Fruit fly (Drosophila melanogaster) whole organism, wandering third instar larva: Measurements from ENCODE around the gene CG1309.

Experiments
- Abd-B ChIP-seq: fragments of >200 bp; optimal IDR thresholded peaks from 2 replicates; lab custom pipeline; 2017; ENCODE audit warnings: missing biosample characterization, missing genetic modification characterization
- CG32264 ChIP-seq: fragments of 200-800 bp; sonication (Bioruptor generic); optimal IDR thresholded peaks from 2 replicates; lab custom pipeline; 2016; ENCODE audit warnings: missing biosample characterization, missing genetic modification characterization
- CG9705 ChIP-seq: fragments of 200-800 bp; sonication (Bioruptor generic); optimal IDR thresholded peaks from 2 replicates; lab custom pipeline; 2018; ENCODE audit warnings: missing biosample characterization, mild to moderate bottlenecking, missing genetic modification characterization
- CrebA ChIP-seq: fragments of 200-800 bp; sonication (Bioruptor generic); optimal IDR thresholded peaks from 2 replicates; lab custom pipeline; 2016; ENCODE audit warnings: missing biosample characterization, mild to moderate bottlenecking, missing genetic modification characterization, borderline replicate concordance
- Dfd ChIP-seq: fragments of >200 bp; optimal IDR thresholded peaks from 2 replicates; lab custom pipeline; 2017; ENCODE audit warnings: missing biosample characterization, missing genetic modification characterization
- Dif ChIP-seq: fragments of 200-275, 200-300 bp; sonication (Bioruptor generic); optimal IDR thresholded peaks from 2 replicates; lab custom pipeline; 2018; ENCODE audit warnings: missing biosample characterization, missing genetic modification characterization; ENCODE audit not compliant: partially characterized antibody
- GATAd ChIP-seq: sonication (Bioruptor generic); optimal IDR thresholded peaks from 2 replicates; lab custom pipeline; 2016; ENCODE audit warnings: missing biosample characterization, missing genetic modification characterization
- HLH106 ChIP-seq: fragments of 200-800 bp; optimal IDR thresholded peaks from 3 replicates; lab custom pipeline; 2019; ENCODE audit warnings: missing biosample characterization, mild to moderate bottlenecking, missing genetic modification characterization, moderate library complexity
- Hnf4 ChIP-seq: fragments of 200-800 bp; sonication (Bioruptor generic); optimal IDR thresholded peaks from 2 replicates; lab custom pipeline; 2016; ENCODE audit warnings: missing biosample characterization, mild to moderate bottlenecking, missing genetic modification characterization
- Hr78 ChIP-seq: fragments of >200 bp; optimal IDR thresholded peaks from 2 replicates; lab custom pipeline; 2017; ENCODE audit warnings: missing biosample characterization, missing genetic modification characterization
- Hr83 ChIP-seq: fragments of 200-300 bp; sonication (Bioruptor generic); optimal IDR thresholded peaks from 2 replicates; lab custom pipeline; 2016; ENCODE audit warnings: missing biosample characterization, mild to moderate bottlenecking, missing genetic modification characterization, moderate library complexity; ENCODE audit not compliant: poor library complexity, severe bottlenecking
- Jra ChIP-seq: sonication (Bioruptor generic); optimal IDR thresholded peaks from 2 replicates; lab custom pipeline; 2016; ENCODE audit warnings: missing biosample characterization, missing genetic modification characterization
- Mio ChIP-seq: sonication (Bioruptor generic); optimal IDR thresholded peaks from 2 replicates; lab custom pipeline; 2016; ENCODE audit warnings: missing biosample characterization, missing genetic modification characterization
- Myc ChIP-seq: fragments of >200 bp; optimal IDR thresholded peaks from 2 replicates; lab custom pipeline; 2017
- N ChIP-seq: fragments of >200 bp; optimal IDR thresholded peaks from 2 replicates; lab custom pipeline; 2018; ENCODE audit warnings: missing biosample characterization, missing external identifiers, missing genetic modification characterization
- OdsH ChIP-seq: fragments of 200-800 bp; sonication (Bioruptor generic); optimal IDR thresholded peaks from 2 replicates; lab custom pipeline; 2016; ENCODE audit warnings: missing biosample characterization, mild to moderate bottlenecking, missing genetic modification characterization
- Rel ChIP-seq, 2 experiments: fragments of 200-800 bp; sonication (Bioruptor generic) in 1 of 2; optimal IDR thresholded peaks; 2 replicates in 1 of 2; 3 replicates in 1 of 2; lab custom pipeline; 2016 to 2019; ENCODE audit warnings: mild to moderate bottlenecking in 2 of 2, missing biosample characterization in 2 of 2, missing genetic modification characterization in 2 of 2, moderate library complexity in 1 of 2
- Sp1 ChIP-seq: fragments of 200-800 bp; sonication (Bioruptor generic); optimal IDR thresholded peaks from 3 replicates; lab custom pipeline; 2019; ENCODE audit warnings: missing biosample characterization, mild to moderate bottlenecking, missing genetic modification characterization, moderate library complexity
- Vsx2 ChIP-seq: fragments of 200-300, 225-300 bp; sonication (Bioruptor generic); optimal IDR thresholded peaks from 2 replicates; lab custom pipeline; 2018; ENCODE audit warnings: missing biosample characterization, missing genetic modification characterization; ENCODE audit not compliant: partially characterized antibody
- br ChIP-seq: fragments of 200-800 bp; sonication (Bioruptor generic); optimal IDR thresholded peaks from 2 replicates; lab custom pipeline; 2016; ENCODE audit warnings: missing biosample characterization, missing genetic modification characterization
- brk ChIP-seq: fragments of 200-800 bp; sonication (Bioruptor generic); optimal IDR thresholded peaks from 2 replicates; lab custom pipeline; 2016; ENCODE audit warnings: missing biosample characterization, mild to moderate bottlenecking, missing genetic modification characterization
- dl ChIP-seq, 2 experiments: fragments of 175-275, 200-275 bp in 1 of 2; fragments of 200-275 bp in 1 of 2; sonication (Bioruptor generic); optimal IDR thresholded peaks; lab custom pipeline; 2018; ENCODE audit warnings: mild to moderate bottlenecking in 2 of 2, missing biosample characterization in 2 of 2, missing genetic modification characterization in 2 of 2, moderate library complexity in 2 of 2; ENCODE audit not compliant: partially characterized antibody in 2 of 2, insufficient read depth in 1 of 2
- dmrt93B ChIP-seq: fragments of 200-800 bp; sonication (Bioruptor generic); optimal IDR thresholded peaks from 2 replicates; lab custom pipeline; 2018; ENCODE audit warnings: missing biosample characterization, mild to moderate bottlenecking, missing genetic modification characterization
- foxo ChIP-seq, 2 experiments: fragments of 200-800 bp; sonication (Bioruptor generic); optimal IDR thresholded peaks; 2 replicates in 1 of 2; 3 replicates in 1 of 2; lab custom pipeline; 2016 to 2017; ENCODE audit warnings: missing biosample characterization in 2 of 2, missing genetic modification characterization in 2 of 2
- fru ChIP-seq: fragments of 200-800 bp; sonication (Bioruptor generic); optimal IDR thresholded peaks from 3 replicates; lab custom pipeline; 2016; ENCODE audit warnings: missing biosample characterization, mild to moderate bottlenecking, missing genetic modification characterization
- h ChIP-seq: fragments of 200-800 bp; sonication (Bioruptor generic); optimal IDR thresholded peaks from 3 replicates; lab custom pipeline; 2016; ENCODE audit warnings: missing biosample characterization, mild to moderate bottlenecking, missing genetic modification characterization
- jim ChIP-seq: fragments of 175-275, 200-325 bp; sonication (Bioruptor generic); optimal IDR thresholded peaks from 2 replicates; lab custom pipeline; 2016; ENCODE audit warnings: missing biosample characterization, mild to moderate bottlenecking, missing genetic modification characterization
- lola ChIP-seq: fragments of >200 bp; optimal IDR thresholded peaks from 2 replicates; lab custom pipeline; 2017; ENCODE audit warnings: missing biosample characterization, missing genetic modification characterization
- pan ChIP-seq: fragments of >200 bp; optimal IDR thresholded peaks from 2 replicates; lab custom pipeline; 2017
- psq ChIP-seq: fragments of 200-800 bp; sonication (Bioruptor generic); optimal IDR thresholded peaks from 3 replicates; lab custom pipeline; 2017; ENCODE audit warnings: missing biosample characterization, mild to moderate bottlenecking, missing genetic modification characterization, moderate library complexity
- rgr ChIP-seq: fragments of 200-800 bp; sonication (Bioruptor generic); optimal IDR thresholded peaks from 3 replicates; lab custom pipeline; 2016; ENCODE audit warnings: missing biosample characterization, mild to moderate bottlenecking, missing genetic modification characterization
- sage ChIP-seq: fragments of 200-800 bp; sonication (Bioruptor generic); optimal IDR thresholded peaks from 2 replicates; lab custom pipeline; 2016; ENCODE audit warnings: missing biosample characterization, mild to moderate bottlenecking, missing genetic modification characterization
- sv ChIP-seq: fragments of 200-800 bp; sonication (Bioruptor generic); optimal IDR thresholded peaks from 3 replicates; lab custom pipeline; 2016; ENCODE audit warnings: missing biosample characterization, missing genetic modification characterization
- tai ChIP-seq: sonication (Bioruptor generic); optimal IDR thresholded peaks from 2 replicates; lab custom pipeline; 2016; ENCODE audit warnings: missing biosample characterization, missing genetic modification characterization
- usp ChIP-seq: fragments of >200 bp; optimal IDR thresholded peaks from 2 replicates; lab custom pipeline; 2017; ENCODE audit warnings: missing biosample characterization, missing genetic modification characterization
- woc ChIP-seq: sonication (Bioruptor generic); optimal IDR thresholded peaks from 2 replicates; lab custom pipeline; 2016; ENCODE audit warnings: missing biosample characterization, mild to moderate bottlenecking, missing genetic modification characterization

CG1309 gene

DNA sequence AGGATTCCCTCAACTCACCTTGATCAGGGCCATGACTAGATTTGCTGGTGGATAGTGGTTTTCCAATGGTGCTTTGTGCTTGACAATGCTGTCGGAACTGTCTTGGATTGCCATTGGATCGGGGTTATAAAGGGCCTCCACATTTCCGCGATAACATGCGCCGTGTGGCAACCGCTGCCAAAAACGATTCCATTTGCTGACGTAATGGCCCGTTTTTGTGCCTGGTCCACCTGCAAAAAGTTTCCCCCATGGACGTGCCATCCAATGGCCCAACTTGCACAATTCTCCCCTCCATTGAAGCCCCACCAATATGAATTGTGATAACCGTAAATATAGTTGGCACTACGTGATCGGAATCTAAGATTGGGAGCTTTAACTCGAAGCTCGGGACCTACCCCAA lies 47.8 kb upstream of the CG1309 start, which contains the start of gene Cpr64Ab:
Cpr64Ab (minus strand) TSS at position 101 of the 400 bp plus-strand sequence.
- TF ChIP-seq OdsH (no peak), tai (GFP tag; lab: Kevin White, UChicago) (no peak), HLH106 (tag; lab: Kevin White, UChicago) (no peak), jim (GFP tag; lab: Kevin White, UChicago) (no peak), Hr83 (GFP tag; lab: Kevin White, UChicago) (no peak), br (GFP tag; lab: Kevin White, UChicago) (no peak), Sp1 (GFP tag; lab: Kevin White, UChicago) (no peak), GATAd (GFP tag; lab: Kevin White, UChicago) (no peak)

DNA sequence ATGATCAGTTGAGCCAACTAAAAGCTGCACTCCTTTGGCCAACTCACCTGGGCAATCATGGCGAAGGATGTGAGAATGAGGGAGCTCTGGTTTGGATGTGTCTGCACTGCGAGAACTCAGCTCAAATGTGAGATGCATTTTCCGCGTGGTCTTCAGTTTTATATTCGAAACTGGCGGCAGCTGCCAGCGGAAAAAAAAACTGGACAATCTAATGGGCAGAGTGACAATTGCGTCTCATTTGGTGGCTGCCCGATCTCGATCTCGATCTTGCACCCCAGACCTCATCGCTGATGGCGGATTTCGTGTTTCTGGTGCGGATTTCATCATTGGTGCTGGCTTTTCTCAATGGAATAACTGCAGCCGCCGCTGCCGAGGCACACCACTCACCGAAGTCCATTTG lies 46.4 kb upstream of the CG1309 start, which contains the start of gene Cpr64Ac:
Cpr64Ac (minus strand) TSS at position 101 of the 400 bp plus-strand sequence.
- TF ChIP-seq Jra (GFP tag; lab: Kevin White, UChicago) (no peak), Hr83 (GFP tag; lab: Kevin White, UChicago) (no peak), Rel (GFP tag; optimal IDR thresholded peaks at IDR 0.05; lab: Kevin White, UChicago) (no peak), Rel (tag; optimal IDR thresholded peaks at IDR 0.05; lab: Kevin White, UChicago) (no peak), br (GFP tag; lab: Kevin White, UChicago) (no peak), fru (GFP tag; lab: Kevin White, UChicago) (no peak), GATAd (GFP tag; lab: Kevin White, UChicago) (no peak), N (no peak), Abd-B (GFP tag; lab: Kevin White, UChicago) (no peak), Dfd (GFP tag; lab: Kevin White, UChicago) (no peak), dl (GFP tag; optimal IDR thresholded peaks at IDR 0.05; lab: Kevin White, UChicago; ENCODE audit: insufficient read depth in 1 of 2, partially characterized antibody in 2 of 2) (no peak), CG32264 (GFP tag; lab: Kevin White, UChicago) (no peak)

DNA sequence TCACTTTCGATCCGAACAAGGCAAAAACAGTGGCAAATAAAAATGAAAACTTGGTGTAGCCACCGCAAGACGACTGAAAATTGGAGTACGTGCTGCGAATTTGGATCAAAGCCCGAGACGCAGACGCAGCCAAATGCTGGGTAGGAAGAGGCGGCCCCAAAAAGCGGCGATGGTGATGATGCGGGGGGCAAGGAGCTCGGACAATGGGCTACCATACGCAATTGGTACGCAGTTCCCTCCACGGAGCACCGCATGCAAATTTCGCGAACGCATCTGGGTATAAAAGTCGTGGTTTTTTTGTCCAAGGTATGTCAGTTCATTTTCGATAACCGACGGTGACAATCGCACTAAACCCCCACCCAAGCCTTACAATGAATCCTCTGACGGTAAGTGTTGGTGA lies 44.2 kb upstream of the CG1309 start, which contains the start of gene Cpr64Ad:
Cpr64Ad (plus strand) TSS at position 301 of the 400 bp plus-strand sequence.
- no peak for TF ChIP-seq N

DNA sequence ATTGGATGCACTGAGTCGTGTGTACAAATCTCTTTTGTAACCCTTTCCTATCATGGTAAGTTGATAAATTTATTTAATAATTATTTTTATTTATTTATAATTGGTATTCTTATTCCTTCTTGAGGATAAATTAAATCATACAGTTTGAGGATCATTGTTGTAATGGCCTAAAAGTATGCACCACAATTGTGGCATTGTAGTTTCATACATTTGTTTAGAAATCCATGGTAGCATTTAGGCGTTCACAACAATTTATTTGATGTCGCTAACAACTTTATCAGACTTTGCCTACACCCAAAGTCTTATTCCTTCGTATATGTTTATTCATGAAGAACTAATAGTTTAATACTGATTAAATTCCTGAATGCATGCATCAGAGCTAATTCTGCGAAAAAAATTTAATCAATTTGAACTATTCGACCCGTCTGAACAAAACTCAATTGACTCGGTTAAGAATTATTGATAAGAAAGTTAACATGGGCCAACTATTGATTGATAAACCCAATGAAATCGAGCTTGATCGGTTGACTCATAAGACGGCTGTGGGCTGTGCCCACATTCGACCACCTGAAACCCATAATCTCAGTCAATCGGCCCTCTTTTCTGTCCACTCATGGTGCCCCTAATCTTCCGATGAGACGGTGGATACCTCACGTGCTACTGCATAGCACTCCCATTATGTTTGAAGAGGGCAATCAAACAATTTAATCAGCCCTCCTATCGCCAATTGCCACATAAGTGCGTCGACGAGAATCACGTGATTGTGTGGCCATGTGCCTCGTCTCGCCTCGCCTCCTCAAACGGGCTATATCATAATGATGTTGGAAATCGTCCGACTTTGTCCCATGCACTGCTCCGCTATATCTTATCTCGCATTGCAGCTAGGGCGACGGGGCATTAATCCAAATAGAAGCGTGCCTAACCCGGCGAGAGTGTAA lies 39.7 kb upstream of the CG1309 start:
- TF ChIP-seq dl (GFP tag; optimal IDR thresholded peaks at IDR 0.05; lab: Kevin White, UChicago; ENCODE audit: insufficient read depth in 1 of 2, partially characterized antibody in 2 of 2) = no peak
- no peak for TF ChIP-seq fru (GFP tag; lab: Kevin White, UChicago)
- no peak for TF ChIP-seq woc
- no peak for TF ChIP-seq GATAd (GFP tag; lab: Kevin White, UChicago)
- no peak for TF ChIP-seq dmrt93B
- no peak for TF ChIP-seq CrebA (GFP tag; lab: Kevin White, UChicago)
- no peak for TF ChIP-seq brk (GFP tag; lab: Kevin White, UChicago)
- TF ChIP-seq lola (GFP tag; lab: Kevin White, UChicago) = no peak
- TF ChIP-seq Hr78 (GFP tag; lab: Kevin White, UChicago) = no peak
- TF ChIP-seq Abd-B (GFP tag; lab: Kevin White, UChicago) = no peak
- no peak for TF ChIP-seq CG9705 (GFP tag; lab: Kevin White, UChicago)
- no peak for TF ChIP-seq usp (GFP tag; lab: Kevin White, UChicago)
- no peak for TF ChIP-seq pan (lab: Kevin White, UChicago)
- peak; percentile 58 for TF ChIP-seq Vsx2 (GFP tag; lab: Kevin White, UChicago)
- no peak for TF ChIP-seq Dfd (GFP tag; lab: Kevin White, UChicago)
- TF ChIP-seq HLH106 (tag; lab: Kevin White, UChicago) = no peak
- no peak for TF ChIP-seq sage (GFP tag; lab: Kevin White, UChicago)
- TF ChIP-seq Myc (lab: Kevin White, UChicago) = peak; percentile 95
- TF ChIP-seq Mio = no peak
- TF ChIP-seq Jra (GFP tag; lab: Kevin White, UChicago) = no peak
- no peak for TF ChIP-seq jim (GFP tag; lab: Kevin White, UChicago)
- no peak for TF ChIP-seq foxo (GFP tag; optimal IDR thresholded peaks at IDR 0.05; lab: Kevin White, UChicago)
- peak; percentile 41 for TF ChIP-seq N
- no peak for TF ChIP-seq Hnf4 (GFP tag; lab: Kevin White, UChicago)
- no peak for TF ChIP-seq Dif
- TF ChIP-seq psq = no peak
- TF ChIP-seq CG32264 (GFP tag; lab: Kevin White, UChicago) = no peak
- no peak for TF ChIP-seq sv (GFP tag; lab: Kevin White, UChicago)
- TF ChIP-seq Sp1 (GFP tag; lab: Kevin White, UChicago) = no peak
- no peak for TF ChIP-seq rgr
- TF ChIP-seq tai (GFP tag; lab: Kevin White, UChicago) = no peak
- no peak for TF ChIP-seq OdsH
- TF ChIP-seq h (GFP tag; lab: Kevin White, UChicago) = peak; percentile 61
